Worm (Caenorhabditis elegans): ENCODE measurements around the gene npr-24.

npr-24 gene

ce11 chrX:17510523-17510922 lies 23.9 kb upstream of the npr-24 start (continued):
- no peak for TF ChIP-seq duxl-1 (tag; optimal IDR thresholded peaks at IDR 0.05; ENCODE audit: poor library complexity)
- TF ChIP-seq jun-1 (tag; optimal IDR thresholded peaks at IDR 0.05), result no peak
- no peak for TF ChIP-seq Y105C5A.15 (GFP tag; IDR thresholded peaks at IDR 0.05)
- no peak for TF ChIP-seq nhr-237 (tag; optimal IDR thresholded peaks at IDR 0.05)
- TF ChIP-seq F44E2.7 (GFP tag; IDR thresholded peaks at IDR 0.05), result no peak
- 0 out of 2 replicates have a peak, but pooled peaks have one; percentile 17 for TF ChIP-seq tra-1 (GFP tag; IDR thresholded peaks at IDR 0.05)
- no peak for TF ChIP-seq ceh-82 (tag; optimal IDR thresholded peaks at IDR 0.05)
- no peak for TF ChIP-seq nhr-10 (tag; optimal IDR thresholded peaks at IDR 0.05)
- no peak for TF ChIP-seq Y75B8A.6 (GFP tag; IDR thresholded peaks at IDR 0.05)
- no peak for TF ChIP-seq mdl-1 (tag; optimal IDR thresholded peaks at IDR 0.05)
- TF ChIP-seq mes-2 (tag; optimal IDR thresholded peaks at IDR 0.05; ENCODE audit: poor library complexity, severe bottlenecking), result no peak
- TF ChIP-seq daf-19 (GFP tag; conservative IDR thresholded peaks at IDR 0.05), result no peak
- no peak for TF ChIP-seq mxl-2 (GFP tag; conservative IDR thresholded peaks at IDR 0.05)
- no peak for TF ChIP-seq ceh-62 (tag; optimal IDR thresholded peaks at IDR 0.05)
- TF ChIP-seq lin-29 (GFP tag; IDR thresholded peaks at IDR 0.05), result no peak
- no peak for TF ChIP-seq F37D6.2 (tag; optimal IDR thresholded peaks at IDR 0.05)
- TF ChIP-seq madf-5 (GFP tag; IDR thresholded peaks at IDR 0.05), result no peak
- no peak for TF ChIP-seq dmd-8 (GFP tag; IDR thresholded peaks at IDR 0.05)
- no peak for TF ChIP-seq skn-1 (tag; optimal IDR thresholded peaks at IDR 0.05)
- no peak for TF ChIP-seq lin-38 (GFP tag; IDR thresholded peaks at IDR 0.05)
- TF ChIP-seq dve-1 (tag; optimal IDR thresholded peaks at IDR 0.05; ENCODE audit: insufficient read depth), result peak; percentile 24
- no peak for TF ChIP-seq mdt-29 (GFP tag; IDR thresholded peaks at IDR 0.05)
- no peak for TF ChIP-seq nhr-111 (GFP tag; optimal IDR thresholded peaks at IDR 0.05)
- TF ChIP-seq spr-1 (tag; optimal IDR thresholded peaks at IDR 0.05), result no peak
- no peak for TF ChIP-seq R02D3.7 (tag; optimal IDR thresholded peaks at IDR 0.05)
- TF ChIP-seq ceh-44 (GFP tag; IDR thresholded peaks at IDR 0.05), result no peak
- TF ChIP-seq dmd-6 (GFP tag; IDR thresholded peaks at IDR 0.05), result peak; percentile 44; the same call in 1 of the 2 replicates
- TF ChIP-seq nhr-102 (tag; optimal IDR thresholded peaks at IDR 0.05), result no peak
- no peak for TF ChIP-seq T20F7.1 (GFP tag; optimal IDR thresholded peaks at IDR 0.05)
- TF ChIP-seq pqm-1 (tag; optimal IDR thresholded peaks at IDR 0.05), result peak; percentile 18
- TF ChIP-seq ceh-20 (GFP tag; IDR thresholded peaks at IDR 0.05), result no peak
- no peak for TF ChIP-seq nhr-77 (tag; optimal IDR thresholded peaks at IDR 0.05)
- TF ChIP-seq arid-1 (GFP tag; conservative IDR thresholded peaks at IDR 0.05), result no peak
- TF ChIP-seq nhr-76 (tag; optimal IDR thresholded peaks at IDR 0.05), result no peak
- no peak for TF ChIP-seq lin-15B (tag; optimal IDR thresholded peaks at IDR 0.05)
- no peak for TF ChIP-seq hmg-1.1 (GFP tag; IDR thresholded peaks at IDR 0.05)
- TF ChIP-seq set-16 (GFP tag; IDR thresholded peaks at IDR 0.05), result no peak

- no peak for TF ChIP-seq egl-27 (tag; optimal IDR thresholded peaks at IDR 0.05)
- TF ChIP-seq hlh-11 (tag; optimal IDR thresholded peaks at IDR 0.05), result peak; percentile 75
- TF ChIP-seq dmd-8 (GFP tag; IDR thresholded peaks at IDR 0.05), result no peak
- peak; percentile 80 for TF ChIP-seq dve-1 (tag; optimal IDR thresholded peaks at IDR 0.05; ENCODE audit: insufficient read depth)
- TF ChIP-seq F44E2.7 (GFP tag; IDR thresholded peaks at IDR 0.05), result no peak
- no peak for TF ChIP-seq nhr-42 (GFP tag; IDR thresholded peaks at IDR 0.05)
- TF ChIP-seq D1046.2 (GFP tag; IDR thresholded peaks at IDR 0.05), result no peak
- no peak for TF ChIP-seq dmd-9 (GFP tag; IDR thresholded peaks at IDR 0.05)
- TF ChIP-seq hlh-30 (tag; optimal IDR thresholded peaks at IDR 0.05; ENCODE audit: insufficient read depth), result peak; percentile 18
- TF ChIP-seq ztf-7 (tag; optimal IDR thresholded peaks at IDR 0.05), result no peak
- no peak for TF ChIP-seq hif-1 (tag; optimal IDR thresholded peaks at IDR 0.05)
- 0 out of 2 replicates have a peak, but pooled peaks have one; percentile 8 for TF ChIP-seq hmg-1.1 (GFP tag; IDR thresholded peaks at IDR 0.05)
- no peak for TF ChIP-seq egl-43 (GFP tag; IDR thresholded peaks at IDR 0.05)
- no peak for TF ChIP-seq ama-1 (optimal IDR thresholded peaks at IDR 0.05)
- no peak for TF ChIP-seq R02D3.7 (tag; optimal IDR thresholded peaks at IDR 0.05)
- no peak for TF ChIP-seq tra-1 (GFP tag; IDR thresholded peaks at IDR 0.05)
- no peak for TF ChIP-seq zag-1 (tag; optimal IDR thresholded peaks at IDR 0.05)
- no peak for TF ChIP-seq nhr-76 (tag; optimal IDR thresholded peaks at IDR 0.05)
- TF ChIP-seq nhr-28 (tag; optimal IDR thresholded peaks at IDR 0.05), result peak; percentile 78
- TF ChIP-seq zfp-2 (tag; optimal IDR thresholded peaks at IDR 0.05), result no peak
- peak in 1 of 2 experiments; percentile 61 for TF ChIP-seq mdl-1 (tag; optimal IDR thresholded peaks at IDR 0.05)
- TF ChIP-seq nhr-48 (tag; optimal IDR thresholded peaks at IDR 0.05), result no peak
Measured at ce11 chrX:17509048-17509776, 22.6 kb upstream of the npr-24 start.

Data from whole organism, L4 larva.